Worm (Caenorhabditis elegans) whole organism, young adult: ENCODE results near the gene F20D6.8.
A peak's percentile ranks its signal among the peaks of the same experiment; 100 is the strongest.

Source experiments
- C06A6.2 ChIP-seq: fragments of 200-800 bp; sonication (Bioruptor generic); conservative IDR thresholded peaks from 2 replicates; pipeline ENCODE4 v1.3.6; 2022; ENCODE audit warnings: missing genetic modification characterization, missing compliant biosample characterization
- C17E4.6 ChIP-seq: fragments of 200-800 bp; sonication (Bioruptor generic); IDR thresholded peaks from 2 replicates; pipeline ENCODE4 v1.3.6; 2022; ENCODE audit warnings: missing genetic modification reagents, missing genetic modification characterization, missing compliant biosample characterization
- F23B12.7 ChIP-seq: sonication (generic microtip); optimal IDR thresholded peaks from 2 replicates; lab custom pipeline; 2017; ENCODE audit warnings: missing genetic modification characterization, mild to moderate bottlenecking, missing compliant biosample characterization, antibody characterized with exemption, moderate library complexity; ENCODE audit not compliant: insufficient read depth
- F55B11.4 ChIP-seq: sonication (generic microtip); optimal IDR thresholded peaks from 2 replicates; lab custom pipeline; 2016; ENCODE audit warnings: missing compliant biosample characterization, missing genetic modification characterization, borderline replicate concordance; ENCODE audit not compliant: insufficient read depth
- T07F8.4 ChIP-seq: sonication (generic microtip); optimal IDR thresholded peaks from 2 replicates; lab custom pipeline; 2016; ENCODE audit warnings: mild to moderate bottlenecking, missing genetic modification characterization, moderate library complexity, missing compliant biosample characterization
- Y79H2A.3 ChIP-seq: fragments of 200-800 bp; sonication (Bioruptor generic); conservative IDR thresholded peaks from 2 replicates; pipeline ENCODE4 v1.3.6; 2022; ENCODE audit warnings: missing genetic modification reagents, missing genetic modification characterization, missing compliant biosample characterization
- ama-1 ChIP-seq, 3 experiments: fragments of 150-350 bp in 1 of 3; sonication (generic microtip) in 2 of 3; optimal IDR thresholded peaks; 2 replicates each; lab custom pipeline; 2014 to 2018; ENCODE audit warnings: missing biosample characterization in 2 of 3, missing genetic modification characterization in 2 of 3, missing genetic modification reagents in 2 of 3
- atf-7 ChIP-seq: sonication (generic microtip); optimal IDR thresholded peaks from 2 replicates; lab custom pipeline; 2017; ENCODE audit warnings: mild to moderate bottlenecking, missing genetic modification characterization, missing compliant biosample characterization
- cebp-1 ChIP-seq, 2 experiments: fragments of 200-800 bp in 1 of 2; sonication (Bioruptor generic) in 1 of 2; sonication (generic microtip) in 1 of 2; IDR thresholded peaks in 1 of 2; optimal IDR thresholded peaks in 1 of 2; 2 replicates each; pipeline versions ENCODE4 v1.3.6 to Lab custom; 2017 to 2022; ENCODE audit warnings: missing compliant biosample characterization in 2 of 2, missing genetic modification characterization in 2 of 2, mild to moderate bottlenecking in 1 of 2, missing genetic modification reagents in 1 of 2, moderate library complexity in 1 of 2
- cebp-2 ChIP-seq: fragments of 200-800 bp; sonication (Bioruptor generic); IDR thresholded peaks from 2 replicates; pipeline ENCODE4 v1.3.6; 2022; ENCODE audit warnings: missing genetic modification characterization, missing compliant biosample characterization
- ceh-27 ChIP-seq: fragments of 200-800 bp; sonication (Bioruptor generic); optimal IDR thresholded peaks from 2 replicates; lab custom pipeline; 2018; ENCODE audit warnings: mild to moderate bottlenecking, missing genetic modification characterization, moderate library complexity, missing compliant biosample characterization
- dox-1 ChIP-seq: fragments of 200-800 bp; sonication (Bioruptor generic); IDR thresholded peaks from 2 replicates; pipeline ENCODE4 v1.3.6; 2022; ENCODE audit warnings: missing genetic modification reagents, missing genetic modification characterization, missing compliant biosample characterization
- dpl-1 ChIP-seq: fragments of 150-350 bp; optimal IDR thresholded peaks from 2 replicates; lab custom pipeline; 2014; ENCODE audit warnings: missing biosample characterization, missing genetic modification reagents, missing genetic modification characterization
- efl-1 ChIP-seq: fragments of 150-350 bp; optimal IDR thresholded peaks from 2 replicates; lab custom pipeline; 2014; ENCODE audit warnings: missing biosample characterization, missing genetic modification reagents, missing genetic modification characterization
- ets-4 ChIP-seq: fragments of 200-800 bp; sonication (Bioruptor generic); optimal IDR thresholded peaks from 2 replicates; lab custom pipeline; 2018; ENCODE audit warnings: mild to moderate bottlenecking, missing genetic modification characterization, missing compliant biosample characterization
- hlh-12 ChIP-seq: sonication (generic microtip); optimal IDR thresholded peaks from 2 replicates; lab custom pipeline; 2016; ENCODE audit warnings: missing genetic modification characterization, missing compliant biosample characterization
- hmg-1.2 ChIP-seq: fragments of 200-800 bp; sonication (Bioruptor generic); IDR thresholded peaks from 2 replicates; pipeline ENCODE4 v1.3.6; 2022; ENCODE audit warnings: missing genetic modification reagents, missing genetic modification characterization, missing compliant biosample characterization
- let-526 ChIP-seq: fragments of 200-800 bp; sonication (Bioruptor generic); IDR thresholded peaks from 2 replicates; pipeline ENCODE4 v1.3.6; 2022; ENCODE audit warnings: missing genetic modification reagents, missing genetic modification characterization, missing compliant biosample characterization
- let-607 ChIP-seq, 2 experiments: fragments of 200-800 bp in 1 of 2; sonication (Bioruptor generic) in 1 of 2; sonication (generic microtip) in 1 of 2; optimal IDR thresholded peaks; 2 replicates each; lab custom pipeline; 2016 to 2018; ENCODE audit warnings: mild to moderate bottlenecking in 2 of 2, missing compliant biosample characterization in 2 of 2, missing genetic modification characterization in 2 of 2, moderate library complexity in 2 of 2, missing genotype in 1 of 2
- lin-26 ChIP-seq: fragments of 200-800 bp; sonication (Bioruptor generic); IDR thresholded peaks from 2 replicates; pipeline ENCODE4 v1.3.6; 2022; ENCODE audit warnings: missing genetic modification reagents, missing genetic modification characterization, missing compliant biosample characterization
- lin-35 ChIP-seq, 3 experiments: fragments of 150-350 bp in 2 of 3; sonication (generic microtip) in 1 of 3; optimal IDR thresholded peaks; 2 replicates each; lab custom pipeline; 2014 to 2018; ENCODE audit warnings: missing biosample characterization in 3 of 3, missing genetic modification characterization in 3 of 3, missing genetic modification reagents in 3 of 3
- madf-3 ChIP-seq: fragments of 200-800 bp; sonication (Bioruptor generic); IDR thresholded peaks from 2 replicates; pipeline ENCODE4 v1.3.6; 2022; ENCODE audit warnings: missing genetic modification reagents, missing genetic modification characterization, missing compliant biosample characterization
- madf-6 ChIP-seq: fragments of 200-800 bp; sonication (Bioruptor generic); IDR thresholded peaks from 2 replicates; pipeline ENCODE4 v1.3.6; 2022; ENCODE audit warnings: missing genetic modification reagents, missing genetic modification characterization, missing compliant biosample characterization
- mes-4 ChIP-seq: sonication (generic microtip); optimal IDR thresholded peaks from 2 replicates; lab custom pipeline; 2016; ENCODE audit warnings: missing genotype, missing genetic modification characterization, missing compliant biosample characterization
- nhr-179 ChIP-seq: sonication (generic microtip); optimal IDR thresholded peaks from 2 replicates; lab custom pipeline; 2016; ENCODE audit warnings: mild to moderate bottlenecking, missing genetic modification characterization, missing compliant biosample characterization
- nhr-80 ChIP-seq: sonication (generic microtip); optimal IDR thresholded peaks from 2 replicates; lab custom pipeline; 2016; ENCODE audit warnings: missing genetic modification characterization, missing compliant biosample characterization
- pha-4 ChIP-seq: fragments of 150-350 bp; sonication (generic microtip); optimal IDR thresholded peaks from 2 replicates; lab custom pipeline; 2014; ENCODE audit warnings: missing biosample characterization, missing genetic modification reagents, missing genetic modification characterization
- sdz-38 ChIP-seq: sonication (generic microtip); optimal IDR thresholded peaks from 2 replicates; lab custom pipeline; 2016; ENCODE audit warnings: missing genotype, missing genetic modification characterization, missing compliant biosample characterization
- snpc-4 ChIP-seq, 5 experiments: fragments of 150-350 bp in 1 of 5; sonication (generic microtip) in 4 of 5; optimal IDR thresholded peaks; 2 replicates each; lab custom pipeline; 2014 to 2018; ENCODE audit warnings: missing genetic modification characterization in 5 of 5, missing biosample characterization in 3 of 5, antibody characterized with exemption in 2 of 5, mild to moderate bottlenecking in 2 of 5, missing compliant biosample characterization in 2 of 5, missing genotype in 2 of 5, moderate library complexity in 2 of 5, missing genetic modification reagents in 1 of 5
- tbp1 ChIP-seq: fragments of 200-800 bp; sonication (Bioruptor generic); optimal IDR thresholded peaks from 2 replicates; lab custom pipeline; 2018; ENCODE audit warnings: mild to moderate bottlenecking, missing genetic modification characterization, missing compliant biosample characterization
- xnd-1 ChIP-seq: sonication (generic microtip); optimal IDR thresholded peaks from 2 replicates; lab custom pipeline; 2016; ENCODE audit warnings: missing genotype, missing genetic modification reagents, missing genetic modification characterization, missing compliant biosample characterization
- zim-3 ChIP-seq: sonication (generic microtip); optimal IDR thresholded peaks from 2 replicates; lab custom pipeline; 2017; ENCODE audit warnings: mild to moderate bottlenecking, missing genetic modification characterization, moderate library complexity, missing compliant biosample characterization
- ztf-22 ChIP-seq: fragments of 200-800 bp; sonication (Bioruptor generic); optimal IDR thresholded peaks from 2 replicates; lab custom pipeline; 2018; ENCODE audit warnings: mild to moderate bottlenecking, missing genetic modification characterization, moderate library complexity, missing compliant biosample characterization
- ztf-3 ChIP-seq: fragments of 200-800 bp; sonication (Bioruptor generic); optimal IDR thresholded peaks from 2 replicates; lab custom pipeline; 2018; ENCODE audit warnings: mild to moderate bottlenecking, missing genetic modification characterization, missing compliant biosample characterization

The F20D6.8 gene

ce11 chrV:8168219-8168962, at the start of gene F20D6.8:
Gene F20D6.8 (minus strand): TSS chrV:8168269.
- TF ChIP-seq Y79H2A.3 (GFP tag; lab: Robert Waterston, UW) (no peak), tbp1 (GFP tag; lab: Kevin White, UChicago) (no peak), let-607 (tag; optimal IDR thresholded peaks at IDR 0.05; lab: Kevin White, UChicago) (no peak), cebp-2 (GFP tag; lab: Robert Waterston, UW) (no peak), hlh-12 (no peak), efl-1 (GFP tag; lab: Kevin White, UChicago) (no peak), C17E4.6 (GFP tag; lab: Robert Waterston, UW) (no peak), lin-26 (GFP tag; lab: Robert Waterston, UW) (no peak)

ce11 chrV:8217661-8218265, 49.7 kb upstream of the F20D6.8 start, which contains the start of gene K07C11.8:
Gene K07C11.8 (minus strand): TSS chrV:8217884.
- TF ChIP-seq ztf-22, result no peak
- no peak; the same call in 1 of the 2 replicates for TF ChIP-seq hmg-1.2 (GFP tag; lab: Robert Waterston, UW)
- TF ChIP-seq dox-1, result peak; percentile 35; the same call in 1 of the 2 replicates
- TF ChIP-seq let-607 (tag; optimal IDR thresholded peaks at IDR 0.05; lab: Kevin White, UChicago), result peak; percentile 13 to 74
- TF ChIP-seq ceh-27, result peak; percentile 35
- TF ChIP-seq ztf-3 (GFP tag; lab: Kevin White, UChicago), result no peak
- no peak for TF ChIP-seq mes-4 (tag; lab: Kevin White, UChicago)
- TF ChIP-seq xnd-1 (tag; lab: Kevin White, UChicago), result no peak
- no peak for TF ChIP-seq T07F8.4 (tag; lab: Kevin White, UChicago)
- TF ChIP-seq snpc-4 (GFP tag; optimal IDR thresholded peaks at IDR 0.05; lab: Kevin White, UChicago), result no peak
- peak in 1 of 4 experiments; percentile 20 for TF ChIP-seq snpc-4 (tag; optimal IDR thresholded peaks at IDR 0.05; lab: Kevin White, UChicago)
- no peak for TF ChIP-seq cebp-1 (GFP tag; IDR thresholded peaks at IDR 0.05; lab: Robert Waterston, UW)
- TF ChIP-seq cebp-1 (tag; optimal IDR thresholded peaks at IDR 0.05; lab: Kevin White, UChicago), result peak; percentile 15
- TF ChIP-seq C06A6.2, result no peak
- peak; percentile 49 for TF ChIP-seq atf-7 (tag; lab: Kevin White, UChicago)
- TF ChIP-seq Y79H2A.3 (GFP tag; lab: Robert Waterston, UW), result no peak
- TF ChIP-seq nhr-80, result peak; percentile 92
- no peak for TF ChIP-seq lin-35 (GFP tag; optimal IDR thresholded peaks at IDR 0.05; lab: Kevin White, UChicago)
- TF ChIP-seq F23B12.7 (tag; lab: Kevin White, UChicago), result no peak
- TF ChIP-seq zim-3 (tag; lab: Kevin White, UChicago), result no peak
- TF ChIP-seq nhr-179 (tag; lab: Kevin White, UChicago), result no peak
- peak; percentile 5 for TF ChIP-seq ets-4 (GFP tag; lab: Kevin White, UChicago)
- no peak for TF ChIP-seq madf-6 (GFP tag; lab: Robert Waterston, UW)
- TF ChIP-seq, all 124 proteins: peak for 8

DNA sequence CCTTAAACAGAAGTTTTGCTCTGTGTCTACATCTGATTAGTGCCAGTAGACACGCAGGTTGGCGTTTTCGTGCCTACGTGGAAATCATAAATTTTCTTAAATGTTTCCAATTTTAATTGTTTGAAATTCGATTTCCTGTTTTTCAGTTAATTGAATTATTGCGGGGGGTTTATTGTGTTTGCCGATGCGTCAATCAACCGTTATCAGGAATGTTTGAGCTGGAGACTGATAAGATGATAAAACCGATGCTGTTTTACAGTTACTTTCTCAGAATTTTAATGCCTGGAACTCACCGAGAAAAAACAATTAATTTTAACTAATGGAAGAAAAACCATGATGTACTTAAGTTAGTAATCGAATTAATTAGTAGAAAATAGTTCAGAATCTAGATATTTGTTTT, 49.0 kb upstream of the F20D6.8 start:
- no peak for TF ChIP-seq pha-4 (tag; lab: Kevin White, UChicago)
- no peak for TF ChIP-seq let-526
- TF ChIP-seq F55B11.4 (tag; lab: Kevin White, UChicago), result no peak
- no peak for TF ChIP-seq ama-1 (optimal IDR thresholded peaks at IDR 0.05; lab: Kevin White, UChicago)
- TF ChIP-seq ama-1 (GFP tag; optimal IDR thresholded peaks at IDR 0.05; lab: Kevin White, UChicago), result no peak
- TF ChIP-seq snpc-4 (GFP tag; optimal IDR thresholded peaks at IDR 0.05; lab: Kevin White, UChicago), result no peak
- peak in 1 of 4 experiments; percentile 11 for TF ChIP-seq snpc-4 (tag; optimal IDR thresholded peaks at IDR 0.05; lab: Kevin White, UChicago)
- TF ChIP-seq madf-3 (GFP tag; lab: Robert Waterston, UW), result no peak
- no peak for TF ChIP-seq dpl-1 (GFP tag; lab: Kevin White, UChicago)
- TF ChIP-seq sdz-38 (tag; lab: Kevin White, UChicago), result no peak
